Worm (Caenorhabditis elegans) whole organism, L3 larva: ENCODE data around the gene gna-1.

ENCODE experiments used
- ZK546.5 ChIP-seq: sonication (generic microtip); optimal IDR thresholded peaks from 2 replicates; lab custom pipeline; 2017; ENCODE audit warnings: missing biosample characterization, missing genetic modification characterization
- ceh-82 ChIP-seq: fragments of 150-350 bp; optimal IDR thresholded peaks from 2 replicates; lab custom pipeline; 2014; ENCODE audit warnings: missing biosample characterization, missing genetic modification characterization
- elt-1 ChIP-seq: fragments of 150-350 bp; optimal IDR thresholded peaks from 2 replicates; lab custom pipeline; 2014; ENCODE audit warnings: missing biosample characterization, missing genetic modification characterization
- fkh-10 ChIP-seq: sonication (generic microtip); optimal IDR thresholded peaks from 2 replicates; lab custom pipeline; 2017; ENCODE audit warnings: missing biosample characterization, missing genetic modification reagents, missing genetic modification characterization
- jun-1 ChIP-seq: fragments of 150-350 bp; optimal IDR thresholded peaks from 2 replicates; lab custom pipeline; 2014; ENCODE audit warnings: missing biosample characterization, missing genetic modification reagents, missing genetic modification characterization
- lin-15B ChIP-seq: fragments of 150-350 bp; optimal IDR thresholded peaks from 2 replicates; lab custom pipeline; 2014; ENCODE audit warnings: missing biosample characterization, missing genetic modification characterization
- nhr-11 ChIP-seq: fragments of 150-350 bp; optimal IDR thresholded peaks from 2 replicates; lab custom pipeline; 2014; ENCODE audit warnings: missing biosample characterization, missing genetic modification characterization
- pha-4 ChIP-seq: fragments of 150-350 bp; optimal IDR thresholded peaks from 2 replicates; lab custom pipeline; 2014; ENCODE audit warnings: missing biosample characterization, missing genetic modification reagents, missing genetic modification characterization
- snpc-4 ChIP-seq: fragments of 150-350 bp; optimal IDR thresholded peaks from 2 replicates; lab custom pipeline; 2014; ENCODE audit warnings: missing biosample characterization, missing genetic modification characterization
- tbx-2 ChIP-seq: sonication (generic microtip); optimal IDR thresholded peaks from 2 replicates; lab custom pipeline; 2016; ENCODE audit warnings: mild to moderate bottlenecking, missing genetic modification characterization, missing compliant biosample characterization
- unc-62 ChIP-seq: fragments of 150-350 bp; sonication (generic microtip); optimal IDR thresholded peaks from 4 replicates; lab custom pipeline; 2014; ENCODE audit warnings: missing biosample characterization, missing genetic modification reagents, missing genetic modification characterization
- zag-1 ChIP-seq: fragments of 150-350 bp; optimal IDR thresholded peaks from 2 replicates; lab custom pipeline; 2014; ENCODE audit warnings: missing biosample characterization, missing genetic modification characterization

DNA sequence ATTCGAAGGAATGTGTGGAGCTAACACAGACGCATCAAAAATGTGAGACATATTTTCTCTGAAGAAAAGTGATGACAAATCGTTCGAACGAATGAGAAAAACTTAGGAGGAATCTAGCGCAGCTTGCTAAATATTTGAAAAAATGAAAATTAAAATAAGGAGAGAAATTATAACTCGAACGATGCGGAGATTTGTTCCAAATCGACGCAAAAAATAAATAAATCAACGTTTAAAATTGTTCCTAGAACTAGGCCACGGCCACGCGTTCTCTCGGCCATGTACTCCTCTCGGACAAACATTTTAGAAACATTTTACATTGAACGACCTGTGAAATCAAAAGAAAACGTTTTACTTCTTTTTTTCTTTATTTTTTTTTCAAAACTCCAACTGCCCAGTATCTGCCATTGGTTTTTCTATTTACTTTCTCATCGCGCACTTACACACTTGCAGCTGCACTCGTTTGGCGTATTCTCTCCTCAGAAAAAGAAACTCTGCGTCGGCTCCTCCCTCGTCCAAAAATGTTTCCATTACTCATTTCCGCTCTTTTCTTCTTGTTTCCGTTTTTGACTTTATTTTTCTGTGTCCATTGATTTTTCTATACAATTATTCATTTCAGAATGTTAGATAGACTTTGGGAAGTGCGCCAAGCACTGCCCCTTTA, at the start of gene gna-1, which contains the start of gene B0024.13:
- TF ChIP-seq pha-4 = peak; percentile 72
- no peak for TF ChIP-seq nhr-11 (tag; lab: Kevin White, UChicago)
- TF ChIP-seq snpc-4 (tag; lab: Kevin White, UChicago) = no peak
- TF ChIP-seq jun-1 (tag; lab: Kevin White, UChicago) = no peak
- no peak for TF ChIP-seq zag-1 (tag; lab: Kevin White, UChicago)
- no peak for TF ChIP-seq fkh-10 (GFP tag; lab: Kevin White, UChicago)
- TF ChIP-seq ceh-82 = no peak
- peak; percentile 68 for TF ChIP-seq lin-15B (tag; lab: Kevin White, UChicago)
- TF ChIP-seq ZK546.5 (tag; lab: Kevin White, UChicago) = no peak
- no peak for TF ChIP-seq elt-1
- TF ChIP-seq unc-62 = no peak
- no peak for TF ChIP-seq tbx-2 (tag; lab: Kevin White, UChicago)
